Worm (Caenorhabditis elegans): ENCODE measurements around the gene C45H4.14.
"Not testable (repeated sequence)": the region's sequence is repeated elsewhere in the genome, so short reads cannot be mapped to it uniquely, and the experiment has no call there.

The C45H4.14 gene

DNA sequence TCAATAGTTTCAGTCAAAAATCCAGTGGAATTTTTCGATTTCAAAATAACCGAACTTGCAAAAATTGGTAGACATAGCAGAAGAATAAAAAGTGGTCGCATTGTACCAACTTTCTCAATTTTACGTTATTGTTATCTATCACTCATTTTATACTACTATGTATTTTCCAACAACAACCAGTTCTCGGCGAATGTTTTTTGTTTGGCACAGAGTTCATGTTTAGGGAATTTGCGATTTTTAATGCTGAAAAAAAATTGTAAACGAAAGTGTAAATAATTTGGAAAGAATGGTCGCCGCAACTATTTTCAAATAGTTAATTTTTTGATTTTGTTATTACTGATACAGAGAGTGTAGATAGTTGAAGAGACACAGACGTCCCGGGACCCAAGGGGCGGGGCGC is 9.8 kb downstream of the C45H4.14 start, which contains the start of gene C45H4.21:
TSS of gene C45H4.21 (minus strand) at position 101 of the 400 bp plus-strand sequence.
- TF ChIP-seq nhr-67 (tag; optimal IDR thresholded peaks at IDR 0.05) (no peak), daf-12 (tag; optimal IDR thresholded peaks at IDR 0.05) (no peak), nhr-77 (tag; optimal IDR thresholded peaks at IDR 0.05) (no peak), elt-3 (tag; optimal IDR thresholded peaks at IDR 0.05) (no peak), ama-1 (optimal IDR thresholded peaks at IDR 0.05) (no peak), ceh-16 (tag; optimal IDR thresholded peaks at IDR 0.05) (no peak), egl-27 (tag; optimal IDR thresholded peaks at IDR 0.05) (no peak), ceh-82 (tag; optimal IDR thresholded peaks at IDR 0.05) (no peak), zag-1 (tag; optimal IDR thresholded peaks at IDR 0.05) (no peak), fkh-2 (tag; optimal IDR thresholded peaks at IDR 0.05) (no peak), nhr-23 (tag; optimal IDR thresholded peaks at IDR 0.05) (no peak), nhr-28 (tag; optimal IDR thresholded peaks at IDR 0.05) (no peak)

DNA sequence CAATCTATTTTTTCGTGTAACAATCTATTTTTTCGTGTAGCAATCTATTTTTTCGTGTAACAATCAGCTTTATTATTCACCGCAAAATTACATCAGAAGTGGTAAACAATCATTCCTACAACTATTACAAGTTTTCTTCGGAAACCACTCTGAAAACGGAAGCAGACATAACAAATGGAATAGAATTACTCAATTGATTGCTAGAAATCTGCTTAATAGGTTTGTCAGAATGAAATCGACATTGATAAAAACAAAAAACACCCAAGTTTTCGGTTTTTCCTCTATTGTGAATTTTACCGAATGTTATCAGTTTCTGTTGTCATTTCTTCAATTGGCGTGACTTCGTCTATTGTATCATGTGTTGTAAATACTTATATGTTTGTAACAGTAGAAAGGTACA is 12.4 kb downstream of the C45H4.14 start, which contains the start of gene srbc-20:
TSS of gene srbc-20 (plus strand) at position 301 of the 400 bp plus-strand sequence.
- TF ChIP-seq ceh-82 (tag; optimal IDR thresholded peaks at IDR 0.05) (no peak), daf-12 (tag; optimal IDR thresholded peaks at IDR 0.05) (no peak), egl-5 (tag; optimal IDR thresholded peaks at IDR 0.05) (no peak), pqm-1 (tag; optimal IDR thresholded peaks at IDR 0.05) (no peak)

DNA sequence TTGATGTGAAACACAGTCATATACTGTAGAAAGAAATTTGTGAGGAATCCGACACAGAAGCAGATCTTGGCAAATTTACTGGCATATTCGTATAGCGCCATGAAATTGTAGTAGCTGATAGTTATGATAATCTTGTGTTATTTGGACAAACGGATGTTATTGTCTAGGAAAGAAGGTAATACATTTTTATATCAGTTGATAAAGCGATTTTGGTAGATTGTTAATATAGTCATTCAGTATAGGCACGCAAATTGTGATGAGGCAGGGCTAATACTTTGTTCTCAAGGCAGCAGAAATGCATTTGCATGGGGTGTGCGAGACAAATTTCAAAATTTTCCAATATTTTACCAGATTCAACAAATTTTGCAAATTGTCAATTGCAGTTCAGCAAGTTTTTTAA is 13.2 kb downstream of the C45H4.14 start, which contains the start of gene str-52:
TSS of gene str-52 (minus strand) at position 101 of the 400 bp plus-strand sequence.
- TF ChIP-seq jun-1 (tag; optimal IDR thresholded peaks at IDR 0.05) (no peak), unc-39 (tag; optimal IDR thresholded peaks at IDR 0.05) (no peak), fkh-2 (tag; optimal IDR thresholded peaks at IDR 0.05) (no peak), nhr-76 (tag; optimal IDR thresholded peaks at IDR 0.05) (no peak), egl-27 (tag; optimal IDR thresholded peaks at IDR 0.05) (no peak), skn-1 (tag; optimal IDR thresholded peaks at IDR 0.05) (no peak), mml-1 (tag; optimal IDR thresholded peaks at IDR 0.05) (no peak), ama-1 (optimal IDR thresholded peaks at IDR 0.05) (no peak), lin-15B (tag; optimal IDR thresholded peaks at IDR 0.05) (no peak), nhr-25 (tag; optimal IDR thresholded peaks at IDR 0.05) (no peak), nhr-28 (tag; optimal IDR thresholded peaks at IDR 0.05) (no peak), ztf-11 (tag; optimal IDR thresholded peaks at IDR 0.05) (no peak), hmg-11 (tag; optimal IDR thresholded peaks at IDR 0.05) (no peak), snpc-4 (tag; optimal IDR thresholded peaks at IDR 0.05) (no peak), pqm-1 (tag; optimal IDR thresholded peaks at IDR 0.05) (no peak), zag-1 (tag; optimal IDR thresholded peaks at IDR 0.05) (no peak), lin-39 (tag; optimal IDR thresholded peaks at IDR 0.05) (no peak), nhr-237 (tag; optimal IDR thresholded peaks at IDR 0.05) (no peak)

DNA sequence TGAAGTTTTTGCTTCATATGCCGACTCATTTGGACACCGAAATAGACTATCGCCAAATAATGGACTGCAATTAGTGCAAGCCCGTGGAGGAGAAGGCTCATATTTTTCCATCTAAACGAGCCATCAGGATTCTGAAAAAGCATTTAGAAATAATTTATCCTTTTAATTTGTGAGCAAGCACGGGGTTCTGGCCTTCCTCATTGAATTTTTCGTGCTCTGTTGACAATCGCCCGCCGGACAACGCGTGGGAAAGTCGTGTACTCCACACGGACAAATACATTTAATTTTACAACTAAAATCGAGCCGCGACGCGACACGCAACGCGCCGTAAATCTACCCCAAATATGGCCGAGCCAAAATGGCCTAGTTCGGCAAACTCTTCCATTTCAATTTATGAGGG is 14.8 kb downstream of the C45H4.14 start, which contains the start of gene F22F7.12:
TSS of gene F22F7.12 (minus strand) at position 101 of the 400 bp plus-strand sequence.
- TF ChIP-seq nhr-77, hmg-11, egl-5 (tag; optimal IDR thresholded peaks at IDR 0.05): not testable (repeated sequence)

DNA sequence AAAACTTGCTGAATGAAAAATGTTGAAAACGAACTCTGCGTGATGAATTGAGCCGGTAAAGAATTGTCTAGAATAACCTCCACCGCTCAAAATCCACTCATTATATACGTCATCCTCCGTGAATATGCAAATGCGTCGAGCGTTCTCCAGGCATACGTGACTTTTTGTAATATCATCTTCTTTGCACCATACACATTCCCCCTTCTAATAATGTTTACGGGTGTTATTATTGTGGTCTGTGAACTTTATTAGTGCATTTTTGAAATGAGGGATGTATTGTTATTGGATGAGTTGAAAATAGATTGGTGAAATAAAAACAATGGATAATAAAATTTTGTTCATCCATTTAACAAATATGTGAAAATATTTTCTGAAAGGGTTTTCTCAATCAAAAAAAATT is 19.3 kb downstream of the C45H4.14 start, which contains the start of gene F22F7.7:
TSS of gene F22F7.7 (minus strand) at position 125 of the 400 bp plus-strand sequence.
- TF ChIP-seq eor-1 (tag; optimal IDR thresholded peaks at IDR 0.05) (no peak), daf-12 (tag; optimal IDR thresholded peaks at IDR 0.05) (no peak), nfya-1 (tag; optimal IDR thresholded peaks at IDR 0.05; ENCODE audit: insufficient read depth) (no peak), ceh-16 (tag; optimal IDR thresholded peaks at IDR 0.05) (no peak), ceh-28 (tag; optimal IDR thresholded peaks at IDR 0.05) (no peak), pqm-1 (tag; optimal IDR thresholded peaks at IDR 0.05) (no peak), egl-27 (tag; optimal IDR thresholded peaks at IDR 0.05) (no peak), unc-62 (GFP tag; optimal IDR thresholded peaks at IDR 0.05) (no peak), unc-39 (tag; optimal IDR thresholded peaks at IDR 0.05) (no peak), lin-15B (tag; optimal IDR thresholded peaks at IDR 0.05) (no peak), lin-39 (tag; optimal IDR thresholded peaks at IDR 0.05) (no peak), nhr-28 (tag; optimal IDR thresholded peaks at IDR 0.05) (no peak), ceh-82 (tag; optimal IDR thresholded peaks at IDR 0.05) (no peak), elt-2 (tag; optimal IDR thresholded peaks at IDR 0.05) (no peak), ceh-9 (tag; optimal IDR thresholded peaks at IDR 0.05) (no peak), fos-1 (tag; optimal IDR thresholded peaks at IDR 0.05) (no peak), ama-1 (optimal IDR thresholded peaks at IDR 0.05) (no peak)

Data from whole organism, L3 larva.